Worm (Caenorhabditis elegans): ENCODE results near the gene arf-5.

arf-5 gene

DNA sequence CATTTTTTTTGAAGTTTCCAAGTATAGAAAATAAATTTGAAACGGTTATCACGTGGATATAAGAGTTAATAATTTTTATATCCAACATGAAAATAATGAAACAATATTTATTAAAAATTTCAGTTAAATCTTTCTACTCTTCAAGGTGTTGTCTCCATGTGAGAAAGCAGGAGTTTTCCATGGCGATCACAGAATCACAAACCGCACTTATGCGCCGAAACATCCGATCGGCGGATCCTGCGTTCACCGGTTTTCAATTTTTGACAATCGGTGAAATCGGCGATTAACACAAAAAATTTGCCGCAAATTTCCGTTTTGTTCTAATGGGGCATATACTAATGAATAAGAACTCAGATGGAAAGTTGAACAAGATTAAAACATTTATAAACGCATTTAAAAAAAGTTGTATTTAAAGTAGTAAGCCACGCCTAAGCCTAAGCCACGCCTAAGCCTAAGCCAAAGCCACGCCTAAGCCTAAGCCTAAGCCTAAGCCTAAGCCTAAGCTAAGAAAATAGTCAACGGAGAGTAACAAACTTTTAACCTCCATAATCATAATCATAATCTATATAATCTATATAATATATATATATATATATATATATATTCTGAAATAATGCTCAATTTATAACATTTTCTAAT lies 39.8 kb downstream of the arf-5 start, which contains the start of gene C26B2.2:
TSS of gene C26B2.2 (minus strand) at position 88 of the 639 bp plus-strand sequence.
- TF ChIP-seq eor-1 (tag; optimal IDR thresholded peaks at IDR 0.05) = no peak
- TF ChIP-seq ceh-9 (tag; optimal IDR thresholded peaks at IDR 0.05) = no peak
- no peak for TF ChIP-seq ztf-4 (tag; optimal IDR thresholded peaks at IDR 0.05)
- no peak for TF ChIP-seq daf-12 (tag; optimal IDR thresholded peaks at IDR 0.05)
- no peak for TF ChIP-seq fos-1 (tag; optimal IDR thresholded peaks at IDR 0.05)
- no peak for TF ChIP-seq mdl-1 (tag; optimal IDR thresholded peaks at IDR 0.05)
- TF ChIP-seq tbx-2 (tag; optimal IDR thresholded peaks at IDR 0.05) = no peak

DNA sequence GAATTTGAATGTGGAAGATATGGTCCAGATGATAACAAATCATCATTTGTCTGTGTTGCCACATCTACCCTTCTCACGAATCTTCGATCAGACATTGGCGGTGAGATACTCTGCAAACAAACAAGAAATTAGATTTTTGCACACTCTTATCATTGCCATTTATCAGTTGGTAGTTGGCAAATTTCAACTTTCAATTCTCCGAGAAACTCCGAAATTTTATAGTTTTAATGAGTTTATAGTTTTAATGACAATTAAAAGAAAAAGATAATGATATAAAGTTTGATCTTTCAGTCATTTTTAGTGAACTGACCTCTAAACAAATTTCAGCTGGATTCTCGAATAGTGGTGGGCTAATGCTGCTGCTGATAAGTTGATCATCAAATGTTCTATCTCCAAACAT lies 41.5 kb downstream of the arf-5 start:
- TF ChIP-seq ztf-11 (tag; optimal IDR thresholded peaks at IDR 0.05) (no peak), R02D3.7 (tag; optimal IDR thresholded peaks at IDR 0.05) (no peak), nfya-1 (tag; optimal IDR thresholded peaks at IDR 0.05; ENCODE audit: insufficient read depth) (no peak), elt-2 (tag; optimal IDR thresholded peaks at IDR 0.05) (peak; percentile 48), pqm-1 (tag; optimal IDR thresholded peaks at IDR 0.05) (peak; percentile 22)

- TF ChIP-seq elt-3 (tag; optimal IDR thresholded peaks at IDR 0.05) (peak in 2 of 3 experiments; percentile 34 to 46), mml-1 (tag; optimal IDR thresholded peaks at IDR 0.05) (no peak), lin-39 (tag; optimal IDR thresholded peaks at IDR 0.05) (no peak), snpc-4 (tag; optimal IDR thresholded peaks at IDR 0.05) (no peak), fos-1 (tag; optimal IDR thresholded peaks at IDR 0.05) (no peak), mdl-1 (tag; optimal IDR thresholded peaks at IDR 0.05) (peak; percentile 34), nhr-25 (tag; optimal IDR thresholded peaks at IDR 0.05) (peak; percentile 36), ceh-9 (tag; optimal IDR thresholded peaks at IDR 0.05) (no peak), pqm-1 (tag; optimal IDR thresholded peaks at IDR 0.05) (peak; percentile 91), ztf-11 (tag; optimal IDR thresholded peaks at IDR 0.05) (no peak), nhr-67 (tag; optimal IDR thresholded peaks at IDR 0.05) (no peak), jun-1 (tag; optimal IDR thresholded peaks at IDR 0.05) (peak; percentile 19), elt-2 (tag; optimal IDR thresholded peaks at IDR 0.05) (peak; percentile 90), nfya-1 (tag; optimal IDR thresholded peaks at IDR 0.05; ENCODE audit: insufficient read depth) (peak; percentile 8)
Observed at ce11 chrIV:8026361-8026760, 44.0 kb downstream of the arf-5 start.

DNA sequence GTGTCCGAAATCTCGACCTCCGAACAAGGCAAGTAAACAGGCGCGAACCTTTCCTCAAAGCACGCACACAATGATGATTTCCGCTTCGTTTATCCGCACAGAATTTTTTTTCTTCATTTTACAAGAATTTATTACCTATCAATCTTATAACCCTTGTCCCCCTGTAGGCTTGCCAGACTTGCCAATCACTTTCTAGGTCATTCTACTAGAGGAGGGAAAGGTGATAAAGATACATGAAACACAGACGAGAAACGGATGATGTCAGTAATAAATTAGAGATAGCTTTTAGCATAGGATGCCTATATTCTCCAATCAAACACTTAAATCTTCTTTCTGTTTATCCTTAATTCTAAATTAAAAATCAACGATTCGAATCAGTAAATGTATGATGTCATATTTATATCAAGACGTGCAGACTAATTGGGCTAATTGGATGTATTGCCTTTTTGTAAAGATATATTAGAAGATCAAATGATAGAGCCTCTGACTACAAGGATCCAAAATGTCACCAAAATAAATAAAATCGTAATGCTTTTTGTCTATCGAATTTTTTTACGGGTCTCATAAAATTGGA lies 45.1 kb downstream of the arf-5 start:
- peak; percentile 70 for TF ChIP-seq nhr-25 (tag; optimal IDR thresholded peaks at IDR 0.05)
- TF ChIP-seq nhr-43 (tag; optimal IDR thresholded peaks at IDR 0.05; ENCODE audit: poor library complexity, severe bottlenecking) = no peak
- no peak for TF ChIP-seq nhr-11 (tag; optimal IDR thresholded peaks at IDR 0.05)
- peak; percentile 57 for TF ChIP-seq nhr-23 (tag; optimal IDR thresholded peaks at IDR 0.05)
- TF ChIP-seq ceh-9 (tag; optimal IDR thresholded peaks at IDR 0.05) = no peak
- no peak for TF ChIP-seq ztf-4 (tag; optimal IDR thresholded peaks at IDR 0.05)
- TF ChIP-seq fos-1 (tag; optimal IDR thresholded peaks at IDR 0.05) = no peak
- peak; percentile 3 for TF ChIP-seq ceh-28 (tag; optimal IDR thresholded peaks at IDR 0.05)
- TF ChIP-seq nhr-67 (tag; optimal IDR thresholded peaks at IDR 0.05) = no peak
- TF ChIP-seq skn-1 (tag; optimal IDR thresholded peaks at IDR 0.05) = no peak
- no peak for TF ChIP-seq elt-3 (tag; optimal IDR thresholded peaks at IDR 0.05)
- TF ChIP-seq pha-4 (tag; optimal IDR thresholded peaks at IDR 0.05) = no peak
- TF ChIP-seq elt-2 (tag; optimal IDR thresholded peaks at IDR 0.05) = peak; percentile 26

ce11 chrIV:8028372-8028771 lies 46.0 kb downstream of the arf-5 start:
- TF ChIP-seq nhr-25 (tag; optimal IDR thresholded peaks at IDR 0.05) (peak; percentile 95), nhr-23 (tag; optimal IDR thresholded peaks at IDR 0.05) (peak; percentile 92), elt-3 (tag; optimal IDR thresholded peaks at IDR 0.05) (peak in 1 of 3 experiments; percentile 87), elt-2 (tag; optimal IDR thresholded peaks at IDR 0.05) (peak; percentile 88), nhr-43 (tag; optimal IDR thresholded peaks at IDR 0.05; ENCODE audit: poor library complexity, severe bottlenecking) (peak; percentile 75), tbx-2 (tag; optimal IDR thresholded peaks at IDR 0.05) (no peak), lsy-12 (tag; optimal IDR thresholded peaks at IDR 0.05) (peak; percentile 9), pqm-1 (tag; optimal IDR thresholded peaks at IDR 0.05) (peak; percentile 64), ama-1 (optimal IDR thresholded peaks at IDR 0.05) (peak; percentile 56), ceh-82 (tag; optimal IDR thresholded peaks at IDR 0.05) (no peak), nhr-11 (tag; optimal IDR thresholded peaks at IDR 0.05) (no peak), elt-1 (tag; optimal IDR thresholded peaks at IDR 0.05) (peak; percentile 42), mdl-1 (tag; optimal IDR thresholded peaks at IDR 0.05) (peak; percentile 68), fkh-10 (GFP tag; optimal IDR thresholded peaks at IDR 0.05) (no peak)
